Fruit fly (Drosophila melanogaster): ENCODE results near the gene CG7840.
A peak's percentile ranks its signal among the peaks of the same experiment; 100 is the strongest.

- TF ChIP-seq exex (tag; optimal IDR thresholded peaks at IDR 0.05) (no peak), Blimp-1 (GFP tag; optimal IDR thresholded peaks at IDR 0.05) (no peak), Rfx (GFP tag; IDR thresholded peaks at IDR 0.05) (peak; percentile 33), CG33213 (GFP tag; optimal IDR thresholded peaks at IDR 0.05) (no peak), amos (GFP tag; IDR thresholded peaks at IDR 0.05; ENCODE audit: partially characterized antibody) (peak; percentile 66), pho (GFP tag; optimal IDR thresholded peaks at IDR 0.05) (no peak), CG9609 (GFP tag; optimal IDR thresholded peaks at IDR 0.05) (no peak), dmrt99B (tag; optimal IDR thresholded peaks at IDR 0.05) (no peak), vfl (GFP tag; optimal IDR thresholded peaks at IDR 0.05) (no peak)
Measured at dm6 chr2L:8302766-8303479, 2.5 kb upstream of the CG7840 start, which contains the start of the genes wol and Scgalpha.

All from whole organism, embryonic.